Fruit fly (Drosophila melanogaster): ENCODE measurements around the gene Mcm10.

Mcm10 gene

dm6 chr2L:21168295-21169159 is 11.2 kb upstream of the Mcm10 start, which contains the start of the genes mAcon1, CG43345 and CG43346 (continued):
- TF ChIP-seq knrl (GFP tag; IDR thresholded peaks at IDR 0.05; ENCODE audit: partially characterized antibody) (peak; percentile 24; the same call in 1 of the 3 replicates), CG12219 (GFP tag; optimal IDR thresholded peaks at IDR 0.05) (peak; percentile 60), CG9797 (GFP tag; optimal IDR thresholded peaks at IDR 0.05) (peak; percentile 61), CG2202 (tag; optimal IDR thresholded peaks at IDR 0.05) (peak; percentile 54), Mad (GFP tag; optimal IDR thresholded peaks at IDR 0.05) (peak; percentile 88), Doc3 (GFP tag; IDR thresholded peaks at IDR 0.05; ENCODE audit: partially characterized antibody) (no peak), CG32767 (GFP tag; IDR thresholded peaks at IDR 0.05) (peak; percentile 47; the same call in 1 of the 2 replicates), Dref (GFP tag; IDR thresholded peaks at IDR 0.05) (no peak), CG9932 (GFP tag; IDR thresholded peaks at IDR 0.05) (peak; percentile 84), CG10267 (tag; optimal IDR thresholded peaks at IDR 0.05) (peak; percentile 98), CG4820 (GFP tag; optimal IDR thresholded peaks at IDR 0.05) (peak; percentile 77)

- no peak for TF ChIP-seq Max (GFP tag; optimal IDR thresholded peaks at IDR 0.05)
- peak; percentile 12; the same call in 1 of the 2 replicates for TF ChIP-seq Xrp1 (GFP tag; IDR thresholded peaks at IDR 0.05)
- peak; percentile 24 for TF ChIP-seq mirr (GFP tag; optimal IDR thresholded peaks at IDR 0.05)
- TF ChIP-seq sug (tag; optimal IDR thresholded peaks at IDR 0.05), result peak; percentile 66
- TF ChIP-seq bowl (GFP tag; IDR thresholded peaks at IDR 0.05), result no peak
- peak in 1 of 2 experiments; percentile 58 for TF ChIP-seq Pdp1 (GFP tag; optimal IDR thresholded peaks at IDR 0.05)
- no peak for TF ChIP-seq bsh (GFP tag; optimal IDR thresholded peaks at IDR 0.05)
- 0 out of 2 replicates have a peak, but pooled peaks have one; percentile 6 for TF ChIP-seq CG17328 (GFP tag; IDR thresholded peaks at IDR 0.05)
- TF ChIP-seq CG34422 (GFP tag; IDR thresholded peaks at IDR 0.05), result peak; percentile 26; the same call in 1 of the 3 replicates
- peak in 1 of 2 experiments; percentile 7 for TF ChIP-seq insv (GFP tag; optimal IDR thresholded peaks at IDR 0.05)
- TF ChIP-seq Med (GFP tag), result peak; percentile 39
- peak; percentile 8 for TF ChIP-seq Elba2 (GFP tag; optimal IDR thresholded peaks at IDR 0.05)
- 0 out of 3 replicates have a peak, but pooled peaks have one; percentile 27 for TF ChIP-seq zfh1 (GFP tag; IDR thresholded peaks at IDR 0.05)
- TF ChIP-seq YL-1 (GFP tag; optimal IDR thresholded peaks at IDR 0.05), result peak; percentile 29
- TF ChIP-seq CG7271 (tag; optimal IDR thresholded peaks at IDR 0.05), result no peak
- TF ChIP-seq grau (tag; optimal IDR thresholded peaks at IDR 0.05), result peak; percentile 76
These were observed 10.5 kb upstream of the Mcm10 start for dm6 chr2L:21169160-21169624.

dm6 chr2L:21169863-21170262 is 9.9 kb upstream of the Mcm10 start:
- TF ChIP-seq usp (GFP tag; optimal IDR thresholded peaks at IDR 0.05) (no peak), exex (tag; optimal IDR thresholded peaks at IDR 0.05) (peak; percentile 83)

- TF ChIP-seq Dip2 (GFP tag; IDR thresholded peaks at IDR 0.05) (no peak), CG15011 (GFP tag; optimal IDR thresholded peaks at IDR 0.05) (no peak), CG8290 (GFP tag; optimal IDR thresholded peaks at IDR 0.05) (no peak), CG8290 (tag; optimal IDR thresholded peaks at IDR 0.05) (no peak), chinmo (GFP tag; IDR thresholded peaks at IDR 0.05; ENCODE audit: partially characterized antibody) (no peak), unc-4 (GFP tag; IDR thresholded peaks at IDR 0.05; ENCODE audit: partially characterized antibody) (no peak)
These were observed 6.8 kb upstream of the Mcm10 start, which contains the start of gene CG31627 for dm6 chr2L:21172922-21173321. Gene CG31627 (plus strand): TSS chr2L:21173222.
